Worm (Caenorhabditis elegans) whole organism, L1 larva: Measurements from ENCODE around the gene xbx-1.

Experiments used
- C04F5.9 ChIP-seq: sonication (generic microtip); optimal IDR thresholded peaks from 2 replicates; lab custom pipeline; 2016; ENCODE audit warnings: missing genetic modification characterization, missing compliant biosample characterization
- aly-2 ChIP-seq: fragments of 150-350 bp; optimal IDR thresholded peaks from 2 replicates; lab custom pipeline; 2014; ENCODE audit warnings: missing biosample characterization, missing genetic modification characterization
- ama-1 ChIP-seq: fragments of 150-350 bp; optimal IDR thresholded peaks from 2 replicates; lab custom pipeline; 2014
- blmp-1 ChIP-seq: fragments of 150-350 bp; optimal IDR thresholded peaks from 2 replicates; lab custom pipeline; 2014; ENCODE audit warnings: missing biosample characterization, missing genetic modification characterization
- ces-1 ChIP-seq: fragments of 150-350 bp; optimal IDR thresholded peaks from 2 replicates; lab custom pipeline; 2014; ENCODE audit warnings: missing biosample characterization, missing genetic modification reagents, missing genetic modification characterization
- efl-1 ChIP-seq, 4 experiments: fragments of 150-350 bp; optimal IDR thresholded peaks in 3 of 4; peaks in 1 of 4; 1 replicate in 1 of 4; 2 replicates in 3 of 4; lab custom pipeline; 2014; ENCODE audit warnings: missing biosample characterization in 2 of 4, missing genetic modification characterization in 2 of 4, missing genetic modification reagents in 2 of 4
- hpl-2 ChIP-seq: fragments of 150-350 bp; optimal IDR thresholded peaks from 2 replicates; lab custom pipeline; 2014; ENCODE audit warnings: missing biosample characterization, missing genetic modification reagents, missing genetic modification characterization
- lin-13 ChIP-seq: fragments of 150-350 bp; optimal IDR thresholded peaks from 2 replicates; lab custom pipeline; 2014; ENCODE audit warnings: missing biosample characterization, missing genetic modification reagents, missing genetic modification characterization
- mep-1 ChIP-seq: fragments of 150-350 bp; optimal IDR thresholded peaks from 2 replicates; lab custom pipeline; 2014; ENCODE audit warnings: missing biosample characterization, missing genetic modification characterization
- nhr-11 ChIP-seq: fragments of 150-350 bp; optimal IDR thresholded peaks from 2 replicates; lab custom pipeline; 2014; ENCODE audit warnings: missing biosample characterization, missing genetic modification characterization
- nhr-76 ChIP-seq: sonication (generic microtip); optimal IDR thresholded peaks from 2 replicates; lab custom pipeline; 2017; ENCODE audit warnings: missing biosample characterization, missing genetic modification characterization
- snu-23 ChIP-seq: sonication (generic microtip); optimal IDR thresholded peaks from 2 replicates; lab custom pipeline; 2016; ENCODE audit warnings: missing genetic modification characterization, missing compliant biosample characterization
- unc-62 ChIP-seq: fragments of 150-350 bp; optimal IDR thresholded peaks from 2 replicates; lab custom pipeline; 2014; ENCODE audit warnings: missing biosample characterization, missing genetic modification reagents, missing genetic modification characterization

ce11 chrV:15002184-15002690 is 22.2 kb downstream of the xbx-1 start, which contains the start of the genes fib-1 and mut-15:
- TF ChIP-seq C04F5.9 (peak; percentile 90), nhr-76 (tag; lab: Kevin White, UChicago) (no peak), hpl-2 (GFP tag; lab: Kevin White, UChicago) (peak; percentile 65), mep-1 (tag; lab: Kevin White, UChicago) (peak; percentile 94), nhr-11 (peak; percentile 55), snu-23 (GFP tag; lab: Kevin White, UChicago) (peak; percentile 97), aly-2 (tag; lab: Kevin White, UChicago) (peak; percentile 33), lin-13 (GFP tag; lab: Kevin White, UChicago) (peak; percentile 88), blmp-1 (peak; percentile 73), efl-1 (optimal IDR thresholded peaks at IDR 0.05; lab: Kevin White, UChicago) (peak; percentile 91 to 95), efl-1 (GFP tag; optimal IDR thresholded peaks at IDR 0.05 in 1 of 2; lab: Kevin White, UChicago) (peak; percentile 84 to 98), ama-1 (lab: Kevin White, UChicago) (peak; percentile 6), unc-62 (GFP tag; lab: Kevin White, UChicago) (no peak), ces-1 (GFP tag; lab: Kevin White, UChicago) (no peak)
